Worm (Caenorhabditis elegans): ENCODE data around the gene T19D12.4.

DNA sequence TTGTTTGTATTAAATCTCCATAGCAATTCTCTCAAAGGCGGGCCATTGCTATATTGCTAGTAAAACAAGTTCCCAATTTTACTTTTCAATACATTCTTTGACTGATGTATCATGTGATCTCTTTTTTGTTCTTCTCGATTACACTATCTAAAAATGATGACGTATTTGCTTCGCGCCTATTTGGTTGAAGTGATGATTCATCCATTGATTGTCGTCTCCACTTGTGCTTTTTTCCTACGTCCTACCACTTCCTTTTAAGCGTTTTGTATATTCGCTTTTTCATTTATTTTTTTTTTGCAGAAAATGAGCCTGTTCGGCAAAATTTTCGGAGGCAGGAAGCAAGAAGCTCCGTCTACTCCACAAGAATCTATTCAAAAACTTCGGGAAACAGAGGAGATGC, 41.5 kb upstream of the T19D12.4 start, which contains the start of gene vps-32.1:
- no peak for TF ChIP-seq ztf-29 (GFP tag; IDR thresholded peaks at IDR 0.05)
- TF ChIP-seq ref-1 (GFP tag; conservative IDR thresholded peaks at IDR 0.05), result no peak
- no peak for TF ChIP-seq T22C8.4 (GFP tag; IDR thresholded peaks at IDR 0.05)
- no peak for TF ChIP-seq klf-2 (GFP tag; conservative IDR thresholded peaks at IDR 0.05)
- no peak for TF ChIP-seq flt-1 (GFP tag; IDR thresholded peaks at IDR 0.05)
